Worm (Caenorhabditis elegans) whole organism, L3 larva: ENCODE results near the gene tag-250.

Experiments used
- R02D3.7 ChIP-seq: fragments of 150-350 bp; optimal IDR thresholded peaks from 2 replicates; lab custom pipeline; 2014; ENCODE audit warnings: missing biosample characterization, missing genetic modification characterization
- ZK546.5 ChIP-seq: sonication (generic microtip); optimal IDR thresholded peaks from 2 replicates; lab custom pipeline; 2017; ENCODE audit warnings: missing biosample characterization, missing genetic modification characterization
- ama-1 ChIP-seq: fragments of 150-350 bp; optimal IDR thresholded peaks from 2 replicates; lab custom pipeline; 2018
- ceh-16 ChIP-seq: sonication (generic microtip); optimal IDR thresholded peaks from 2 replicates; lab custom pipeline; 2017; ENCODE audit warnings: missing biosample characterization, missing genetic modification characterization
- ceh-28 ChIP-seq: fragments of 150-350 bp; optimal IDR thresholded peaks from 2 replicates; lab custom pipeline; 2014; ENCODE audit warnings: missing biosample characterization, missing genetic modification reagents, missing genetic modification characterization
- ceh-82 ChIP-seq: fragments of 150-350 bp; optimal IDR thresholded peaks from 2 replicates; lab custom pipeline; 2014; ENCODE audit warnings: missing biosample characterization, missing genetic modification characterization
- daf-12 ChIP-seq: fragments of 150-350 bp; optimal IDR thresholded peaks from 2 replicates; lab custom pipeline; 2014; ENCODE audit warnings: missing biosample characterization, missing genetic modification reagents, missing genetic modification characterization
- egl-27 ChIP-seq: sonication (generic microtip); optimal IDR thresholded peaks from 4 replicates; lab custom pipeline; 2017; ENCODE audit warnings: missing biosample characterization, missing genetic modification reagents, missing genetic modification characterization
- egl-5 ChIP-seq: fragments of 150-350 bp; optimal IDR thresholded peaks from 2 replicates; lab custom pipeline; 2017; ENCODE audit warnings: missing biosample characterization, missing genetic modification reagents, missing genetic modification characterization, inconsistent platforms
- elt-2 ChIP-seq: sonication (generic microtip); optimal IDR thresholded peaks from 2 replicates; lab custom pipeline; 2016; ENCODE audit warnings: missing genetic modification reagents, mild to moderate bottlenecking, missing genetic modification characterization, missing compliant biosample characterization
- elt-3 ChIP-seq, 3 experiments: fragments of 150-350 bp in 1 of 3; sonication (generic microtip) in 2 of 3; optimal IDR thresholded peaks; 2 replicates in 2 of 3; 4 replicates in 1 of 3; lab custom pipeline; 2014 to 2017; ENCODE audit warnings: missing biosample characterization in 3 of 3, missing genetic modification characterization in 3 of 3
- eor-1 ChIP-seq, 2 experiments: fragments of 150-350 bp; optimal IDR thresholded peaks; 2 replicates each; lab custom pipeline; 2014 to 2018; ENCODE audit warnings: missing biosample characterization in 2 of 2, missing genetic modification characterization in 2 of 2
- fkh-10 ChIP-seq: sonication (generic microtip); optimal IDR thresholded peaks from 2 replicates; lab custom pipeline; 2017; ENCODE audit warnings: missing biosample characterization, missing genetic modification reagents, missing genetic modification characterization
- fkh-2 ChIP-seq: fragments of 150-350 bp; optimal IDR thresholded peaks from 2 replicates; lab custom pipeline; 2014; ENCODE audit warnings: missing biosample characterization, missing genetic modification reagents, missing genetic modification characterization
- jun-1 ChIP-seq: fragments of 150-350 bp; optimal IDR thresholded peaks from 2 replicates; lab custom pipeline; 2014; ENCODE audit warnings: missing biosample characterization, missing genetic modification reagents, missing genetic modification characterization
- lin-15B ChIP-seq: fragments of 150-350 bp; optimal IDR thresholded peaks from 2 replicates; lab custom pipeline; 2014; ENCODE audit warnings: missing biosample characterization, missing genetic modification characterization
- lsy-12 ChIP-seq: sonication (generic microtip); optimal IDR thresholded peaks from 2 replicates; lab custom pipeline; 2016; ENCODE audit warnings: mild to moderate bottlenecking, missing genetic modification characterization, missing compliant biosample characterization
- mdl-1 ChIP-seq: fragments of 150-350 bp; optimal IDR thresholded peaks from 2 replicates; lab custom pipeline; 2014; ENCODE audit warnings: missing biosample characterization, missing genetic modification characterization
- mml-1 ChIP-seq: fragments of 150-350 bp; sonication (generic microtip); optimal IDR thresholded peaks from 3 replicates; lab custom pipeline; 2014; ENCODE audit warnings: missing biosample characterization, missing genetic modification characterization
- nhr-11 ChIP-seq: fragments of 150-350 bp; optimal IDR thresholded peaks from 2 replicates; lab custom pipeline; 2014; ENCODE audit warnings: missing biosample characterization, missing genetic modification characterization
- nhr-12 ChIP-seq: fragments of 150-350 bp; optimal IDR thresholded peaks from 2 replicates; lab custom pipeline; 2014; ENCODE audit warnings: missing biosample characterization, missing genetic modification characterization
- nhr-23 ChIP-seq: fragments of 150-350 bp; optimal IDR thresholded peaks from 2 replicates; lab custom pipeline; 2014; ENCODE audit warnings: missing biosample characterization, missing genetic modification reagents, missing genetic modification characterization
- nhr-237 ChIP-seq: fragments of 150-350 bp; optimal IDR thresholded peaks from 2 replicates; lab custom pipeline; 2014; ENCODE audit warnings: missing biosample characterization, missing genetic modification characterization
- nhr-25 ChIP-seq: sonication (generic microtip); optimal IDR thresholded peaks from 2 replicates; lab custom pipeline; 2017; ENCODE audit warnings: missing biosample characterization, missing genetic modification characterization
- nhr-28 ChIP-seq: fragments of 150-350 bp; optimal IDR thresholded peaks from 2 replicates; lab custom pipeline; 2014; ENCODE audit warnings: missing biosample characterization, missing genetic modification characterization
- nhr-43 ChIP-seq: sonication (generic microtip); optimal IDR thresholded peaks from 2 replicates; lab custom pipeline; 2016; ENCODE audit warnings: mild to moderate bottlenecking, missing genetic modification characterization, missing compliant biosample characterization; ENCODE audit not compliant: poor library complexity, severe bottlenecking
- nhr-67 ChIP-seq: fragments of 150-350 bp; optimal IDR thresholded peaks from 2 replicates; lab custom pipeline; 2014; ENCODE audit warnings: missing biosample characterization, missing genetic modification characterization
- nhr-76 ChIP-seq: fragments of 150-350 bp; sonication (generic microtip); optimal IDR thresholded peaks from 5 replicates; lab custom pipeline; 2014; ENCODE audit warnings: missing biosample characterization, missing genetic modification characterization
- nhr-77 ChIP-seq: fragments of 150-350 bp; optimal IDR thresholded peaks from 2 replicates; lab custom pipeline; 2014; ENCODE audit warnings: missing biosample characterization, missing genetic modification characterization
- pqm-1 ChIP-seq: fragments of 150-350 bp; optimal IDR thresholded peaks from 2 replicates; lab custom pipeline; 2017; ENCODE audit warnings: missing biosample characterization, missing genetic modification characterization, inconsistent platforms
- skn-1 ChIP-seq: fragments of 150-350 bp; optimal IDR thresholded peaks from 2 replicates; lab custom pipeline; 2014; ENCODE audit warnings: missing biosample characterization, missing genetic modification characterization
- snpc-4 ChIP-seq: fragments of 150-350 bp; optimal IDR thresholded peaks from 2 replicates; lab custom pipeline; 2014; ENCODE audit warnings: missing biosample characterization, missing genetic modification characterization
- unc-39 ChIP-seq: sonication (generic microtip); optimal IDR thresholded peaks from 4 replicates; lab custom pipeline; 2017; ENCODE audit warnings: missing biosample characterization, missing genetic modification characterization
- unc-62 ChIP-seq: fragments of 150-350 bp; sonication (generic microtip); optimal IDR thresholded peaks from 4 replicates; lab custom pipeline; 2014; ENCODE audit warnings: missing biosample characterization, missing genetic modification reagents, missing genetic modification characterization
- ztf-11 ChIP-seq: fragments of 150-350 bp; optimal IDR thresholded peaks from 2 replicates; lab custom pipeline; 2014; ENCODE audit warnings: missing biosample characterization, missing genetic modification characterization
- ztf-4 ChIP-seq: fragments of 150-350 bp; optimal IDR thresholded peaks from 2 replicates; lab custom pipeline; 2014; ENCODE audit warnings: missing biosample characterization, missing genetic modification characterization

tag-250 gene

ce11 chrIII:7900733-7901132 is 24.0 kb downstream of the tag-250 start, which contains the start of gene best-24:
Gene best-24 (plus strand): TSS chrIII:7901033.
- TF ChIP-seq ztf-11 = no peak
- TF ChIP-seq R02D3.7 = no peak
- no peak for TF ChIP-seq fkh-10 (GFP tag; lab: Kevin White, UChicago)
- no peak for TF ChIP-seq daf-12
- TF ChIP-seq nhr-25 = no peak
- TF ChIP-seq nhr-43 (tag; lab: Kevin White, UChicago) = no peak
- no peak for TF ChIP-seq snpc-4
- no peak for TF ChIP-seq pqm-1
- TF ChIP-seq fkh-2 (tag; lab: Kevin White, UChicago) = no peak
- no peak for TF ChIP-seq nhr-67 (tag; lab: Kevin White, UChicago)
- TF ChIP-seq egl-5 (tag; lab: Kevin White, UChicago) = no peak
- no peak for TF ChIP-seq ztf-4
- no peak for TF ChIP-seq nhr-77 (tag; lab: Kevin White, UChicago)
- no peak for TF ChIP-seq nhr-12
- no peak for TF ChIP-seq lsy-12 (tag; lab: Kevin White, UChicago)
- no peak for TF ChIP-seq skn-1 (tag; lab: Kevin White, UChicago)
- TF ChIP-seq eor-1 (tag; optimal IDR thresholded peaks at IDR 0.05; lab: Kevin White, UChicago) = no peak
- TF ChIP-seq nhr-237 (tag; lab: Kevin White, UChicago) = no peak
- TF ChIP-seq ceh-16 = no peak

ce11 chrIII:7897733-7898132 is 27.0 kb downstream of the tag-250 start:
- TF ChIP-seq jun-1 (no peak), ama-1 (lab: Kevin White, UChicago) (no peak), nhr-76 (peak; percentile 22), mdl-1 (tag; lab: Kevin White, UChicago) (no peak), nhr-43 (tag; lab: Kevin White, UChicago) (peak; percentile 57), ZK546.5 (tag; lab: Kevin White, UChicago) (no peak), nhr-23 (tag; lab: Kevin White, UChicago) (peak; percentile 71), ceh-28 (tag; lab: Kevin White, UChicago) (peak; percentile 2), ztf-11 (no peak), unc-62 (GFP tag; lab: Kevin White, UChicago) (no peak), nhr-28 (tag; lab: Kevin White, UChicago) (no peak), nhr-25 (peak; percentile 12), fkh-10 (GFP tag; lab: Kevin White, UChicago) (no peak), nhr-237 (tag; lab: Kevin White, UChicago) (no peak)

- TF ChIP-seq snpc-4 (no peak), nhr-43 (tag; lab: Kevin White, UChicago) (no peak), ceh-16 (no peak), mml-1 (tag; lab: Kevin White, UChicago) (no peak), ztf-11 (no peak), ZK546.5 (tag; lab: Kevin White, UChicago) (no peak), nhr-12 (no peak), skn-1 (tag; lab: Kevin White, UChicago) (no peak), ceh-82 (tag; lab: Kevin White, UChicago) (no peak), ceh-28 (tag; lab: Kevin White, UChicago) (no peak), nhr-237 (tag; lab: Kevin White, UChicago) (no peak), unc-39 (tag; lab: Kevin White, UChicago) (no peak), lin-15B (tag; lab: Kevin White, UChicago) (no peak), elt-3 (tag; optimal IDR thresholded peaks at IDR 0.05; lab: Kevin White, UChicago) (no peak)
Observed at ce11 chrIII:7896925-7897324, 27.8 kb downstream of the tag-250 start, which contains the start of gene ZK688.10. Gene ZK688.10 (minus strand): TSS chrIII:7897025.

ce11 chrIII:7894724-7895123 is 30.0 kb downstream of the tag-250 start, which contains the start of gene ZK688.4:
Gene ZK688.4 (plus strand): TSS chrIII:7895024.
- TF ChIP-seq nhr-11 (tag; lab: Kevin White, UChicago) = no peak
- no peak for TF ChIP-seq snpc-4
- TF ChIP-seq fkh-10 (GFP tag; lab: Kevin White, UChicago) = no peak
- no peak for TF ChIP-seq ZK546.5 (tag; lab: Kevin White, UChicago)
- TF ChIP-seq egl-27 = no peak
- no peak for TF ChIP-seq nhr-76
- TF ChIP-seq mml-1 (tag; lab: Kevin White, UChicago) = no peak
- TF ChIP-seq nhr-77 (tag; lab: Kevin White, UChicago) = no peak
- TF ChIP-seq lin-15B (tag; lab: Kevin White, UChicago) = no peak
- no peak for TF ChIP-seq elt-2 (tag; lab: Kevin White, UChicago)
- no peak for TF ChIP-seq ama-1 (lab: Kevin White, UChicago)
- TF ChIP-seq, all 47 proteins: peak for 0
